Worm (Caenorhabditis elegans) whole organism, L1 larva: ENCODE results near the gene rps-2.

Experiments used
- C16A3.4 ChIP-seq: fragments of 150-350 bp; optimal IDR thresholded peaks from 2 replicates; lab custom pipeline; 2014; ENCODE audit warnings: missing biosample characterization, missing genetic modification characterization
- C34B4.2 ChIP-seq: sonication (generic microtip); optimal IDR thresholded peaks from 2 replicates; lab custom pipeline; 2017; ENCODE audit warnings: mild to moderate bottlenecking, missing genetic modification characterization, missing compliant biosample characterization
- F16B12.6 ChIP-seq: fragments of 150-350 bp; optimal IDR thresholded peaks from 2 replicates; lab custom pipeline; 2014; ENCODE audit warnings: missing biosample characterization, missing genetic modification characterization
- Y116A8C.19 ChIP-seq: sonication (generic microtip); optimal IDR thresholded peaks from 2 replicates; lab custom pipeline; 2016; ENCODE audit warnings: missing compliant biosample characterization, missing genetic modification characterization, borderline replicate concordance
- aha-1 ChIP-seq: fragments of 150-350 bp; optimal IDR thresholded peaks from 2 replicates; lab custom pipeline; 2014; ENCODE audit warnings: missing biosample characterization, missing genetic modification characterization
- ama-1 ChIP-seq: fragments of 150-350 bp; optimal IDR thresholded peaks from 2 replicates; lab custom pipeline; 2014
- ceh-63 ChIP-seq: fragments of 200-800 bp; sonication (Bioruptor generic); optimal IDR thresholded peaks from 2 replicates; lab custom pipeline; 2018; ENCODE audit warnings: mild to moderate bottlenecking, missing genetic modification characterization, missing compliant biosample characterization
- ceh-82 ChIP-seq, 3 experiments: fragments of 150-350 bp in 1 of 3; sonication (generic microtip) in 2 of 3; optimal IDR thresholded peaks; 2 replicates each; lab custom pipeline; 2014 to 2017; ENCODE audit warnings: missing biosample characterization in 3 of 3, missing genetic modification characterization in 3 of 3
- ceh-88 ChIP-seq: fragments of 200-800 bp; sonication (Bioruptor generic); IDR thresholded peaks from 2 replicates; pipeline ENCODE4 v1.3.6; 2022; ENCODE audit warnings: missing genetic modification characterization, missing compliant biosample characterization
- ceh-90 ChIP-seq: sonication (generic microtip); optimal IDR thresholded peaks from 2 replicates; lab custom pipeline; 2016; ENCODE audit warnings: missing genetic modification characterization, missing compliant biosample characterization
- dpl-1 ChIP-seq, 3 experiments: fragments of 150-350 bp in 2 of 3; sonication (generic microtip) in 1 of 3; optimal IDR thresholded peaks; 2 replicates each; lab custom pipeline; 2014 to 2017; ENCODE audit warnings: missing biosample characterization in 3 of 3, missing genetic modification characterization in 3 of 3, missing genetic modification reagents in 3 of 3
- dsc-1 ChIP-seq: sonication (generic microtip); optimal IDR thresholded peaks from 2 replicates; lab custom pipeline; 2016; ENCODE audit warnings: mild to moderate bottlenecking, missing genetic modification characterization, missing compliant biosample characterization
- efl-1 ChIP-seq, 4 experiments: fragments of 150-350 bp; optimal IDR thresholded peaks in 3 of 4; peaks in 1 of 4; 1 replicate in 1 of 4; 2 replicates in 3 of 4; lab custom pipeline; 2014; ENCODE audit warnings: missing biosample characterization in 2 of 4, missing genetic modification characterization in 2 of 4, missing genetic modification reagents in 2 of 4
- egl-13 ChIP-seq: sonication (generic microtip); optimal IDR thresholded peaks from 2 replicates; lab custom pipeline; 2016; ENCODE audit warnings: missing genotype, missing genetic modification reagents, missing genetic modification characterization, missing compliant biosample characterization
- elt-3 ChIP-seq, 6 experiments: fragments of 150-350 bp in 1 of 6; sonication (generic microtip); optimal IDR thresholded peaks; 2 replicates each; lab custom pipeline; 2017 to 2018; ENCODE audit warnings: missing biosample characterization in 6 of 6, missing genetic modification characterization in 6 of 6, inconsistent platforms in 1 of 6
- fkh-10 ChIP-seq: sonication (generic microtip); optimal IDR thresholded peaks from 2 replicates; lab custom pipeline; 2017; ENCODE audit warnings: missing biosample characterization, missing genetic modification reagents, missing genetic modification characterization
- fkh-4 ChIP-seq: sonication (generic microtip); optimal IDR thresholded peaks from 2 replicates; lab custom pipeline; 2016; ENCODE audit warnings: missing compliant biosample characterization, missing genetic modification characterization, borderline replicate concordance
- fkh-8 ChIP-seq: sonication (generic microtip); optimal IDR thresholded peaks from 2 replicates; lab custom pipeline; 2016; ENCODE audit warnings: mild to moderate bottlenecking, missing genetic modification characterization, missing compliant biosample characterization
- hlh-4 ChIP-seq: sonication (generic microtip); optimal IDR thresholded peaks from 2 replicates; lab custom pipeline; 2016; ENCODE audit warnings: mild to moderate bottlenecking, missing genetic modification characterization, missing compliant biosample characterization
- isw-1 ChIP-seq: fragments of 200-800 bp; sonication (Bioruptor generic); IDR thresholded peaks from 2 replicates; pipeline ENCODE4 v1.3.6; 2022; ENCODE audit warnings: missing genetic modification characterization, missing compliant biosample characterization
- lin-13 ChIP-seq: fragments of 150-350 bp; optimal IDR thresholded peaks from 2 replicates; lab custom pipeline; 2014; ENCODE audit warnings: missing biosample characterization, missing genetic modification reagents, missing genetic modification characterization
- lin-14 ChIP-seq: fragments of 200-800 bp; sonication (Bioruptor generic); optimal IDR thresholded peaks from 2 replicates; lab custom pipeline; 2018; ENCODE audit warnings: mild to moderate bottlenecking, missing genetic modification characterization, moderate library complexity, missing compliant biosample characterization
- lin-35 ChIP-seq, 2 experiments: fragments of 150-350 bp; optimal IDR thresholded peaks; 2 replicates each; lab custom pipeline; 2014; ENCODE audit warnings: missing biosample characterization in 2 of 2, missing genetic modification characterization in 2 of 2, missing genetic modification reagents in 2 of 2
- lir-3 ChIP-seq: sonication (generic microtip); optimal IDR thresholded peaks from 2 replicates; lab custom pipeline; 2016; ENCODE audit warnings: mild to moderate bottlenecking, missing genetic modification characterization, moderate library complexity, missing compliant biosample characterization; ENCODE audit not compliant: poor library complexity
- lsy-2 ChIP-seq, 2 experiments: fragments of 150-350 bp; optimal IDR thresholded peaks; 2 replicates each; lab custom pipeline; 2014; ENCODE audit warnings: missing biosample characterization in 2 of 2, missing genetic modification characterization in 2 of 2
- mdl-1 ChIP-seq, 2 experiments: fragments of 150-350 bp; optimal IDR thresholded peaks; 2 replicates each; lab custom pipeline; 2014 to 2017; ENCODE audit warnings: missing biosample characterization in 2 of 2, missing genetic modification characterization in 2 of 2, inconsistent platforms in 1 of 2
- mep-1 ChIP-seq: fragments of 150-350 bp; optimal IDR thresholded peaks from 2 replicates; lab custom pipeline; 2014; ENCODE audit warnings: missing biosample characterization, missing genetic modification characterization
- nhr-19 ChIP-seq: fragments of 200-800 bp; sonication (Bioruptor generic); conservative IDR thresholded peaks from 2 replicates; pipeline ENCODE4 v1.3.6; 2022; ENCODE audit warnings: missing genetic modification characterization, missing compliant biosample characterization
- nhr-20 ChIP-seq: sonication (generic microtip); optimal IDR thresholded peaks from 2 replicates; lab custom pipeline; 2016; ENCODE audit warnings: mild to moderate bottlenecking, missing genetic modification characterization, missing compliant biosample characterization
- nhr-28 ChIP-seq: fragments of 150-350 bp; optimal IDR thresholded peaks from 2 replicates; lab custom pipeline; 2014; ENCODE audit warnings: missing biosample characterization, missing genetic modification characterization
- nhr-47 ChIP-seq: sonication (generic microtip); optimal IDR thresholded peaks from 2 replicates; lab custom pipeline; 2016; ENCODE audit warnings: mild to moderate bottlenecking, missing genetic modification characterization, moderate library complexity, missing compliant biosample characterization
- nhr-71 ChIP-seq: sonication (generic microtip); optimal IDR thresholded peaks from 2 replicates; lab custom pipeline; 2016; ENCODE audit warnings: mild to moderate bottlenecking, missing genetic modification characterization, moderate library complexity, missing compliant biosample characterization
- nhr-77 ChIP-seq: fragments of 150-350 bp; optimal IDR thresholded peaks from 2 replicates; lab custom pipeline; 2014; ENCODE audit warnings: missing biosample characterization, missing genetic modification characterization
- nhr-84 ChIP-seq: sonication (generic microtip); optimal IDR thresholded peaks from 2 replicates; lab custom pipeline; 2017; ENCODE audit warnings: missing biosample characterization, missing genetic modification characterization
- pag-3 ChIP-seq: sonication (generic microtip); optimal IDR thresholded peaks from 2 replicates; lab custom pipeline; 2017; ENCODE audit warnings: missing genetic modification characterization, mild to moderate bottlenecking, missing compliant biosample characterization, antibody characterized with exemption, borderline replicate concordance; ENCODE audit not compliant: insufficient read depth
- rnt-1 ChIP-seq: sonication (generic microtip); optimal IDR thresholded peaks from 2 replicates; lab custom pipeline; 2016; ENCODE audit warnings: mild to moderate bottlenecking, missing genetic modification characterization, moderate library complexity, missing compliant biosample characterization
- snu-23 ChIP-seq: sonication (generic microtip); optimal IDR thresholded peaks from 2 replicates; lab custom pipeline; 2016; ENCODE audit warnings: missing genetic modification characterization, missing compliant biosample characterization
- swsn-7 ChIP-seq: sonication (generic microtip); optimal IDR thresholded peaks from 2 replicates; lab custom pipeline; 2016; ENCODE audit warnings: missing genetic modification characterization, missing compliant biosample characterization
- tbx-2 ChIP-seq: sonication (generic microtip); optimal IDR thresholded peaks from 2 replicates; lab custom pipeline; 2016; ENCODE audit warnings: missing genetic modification characterization, missing compliant biosample characterization
- tlp-1 ChIP-seq: fragments of 150-350 bp; optimal IDR thresholded peaks from 2 replicates; lab custom pipeline; 2014; ENCODE audit warnings: missing biosample characterization, missing genetic modification characterization
- unc-30 ChIP-seq: sonication (generic microtip); optimal IDR thresholded peaks from 2 replicates; lab custom pipeline; 2017; ENCODE audit warnings: missing biosample characterization, missing genetic modification characterization
- xbp-1 ChIP-seq: sonication (generic microtip); optimal IDR thresholded peaks from 2 replicates; lab custom pipeline; 2016; ENCODE audit warnings: missing genetic modification characterization, missing compliant biosample characterization
- zag-1 ChIP-seq: fragments of 150-350 bp; optimal IDR thresholded peaks from 2 replicates; lab custom pipeline; 2014; ENCODE audit warnings: missing biosample characterization, missing genetic modification characterization
- ztf-4 ChIP-seq: fragments of 150-350 bp; optimal IDR thresholded peaks from 2 replicates; lab custom pipeline; 2014; ENCODE audit warnings: missing biosample characterization, missing genetic modification characterization

Gene rps-2

DNA sequence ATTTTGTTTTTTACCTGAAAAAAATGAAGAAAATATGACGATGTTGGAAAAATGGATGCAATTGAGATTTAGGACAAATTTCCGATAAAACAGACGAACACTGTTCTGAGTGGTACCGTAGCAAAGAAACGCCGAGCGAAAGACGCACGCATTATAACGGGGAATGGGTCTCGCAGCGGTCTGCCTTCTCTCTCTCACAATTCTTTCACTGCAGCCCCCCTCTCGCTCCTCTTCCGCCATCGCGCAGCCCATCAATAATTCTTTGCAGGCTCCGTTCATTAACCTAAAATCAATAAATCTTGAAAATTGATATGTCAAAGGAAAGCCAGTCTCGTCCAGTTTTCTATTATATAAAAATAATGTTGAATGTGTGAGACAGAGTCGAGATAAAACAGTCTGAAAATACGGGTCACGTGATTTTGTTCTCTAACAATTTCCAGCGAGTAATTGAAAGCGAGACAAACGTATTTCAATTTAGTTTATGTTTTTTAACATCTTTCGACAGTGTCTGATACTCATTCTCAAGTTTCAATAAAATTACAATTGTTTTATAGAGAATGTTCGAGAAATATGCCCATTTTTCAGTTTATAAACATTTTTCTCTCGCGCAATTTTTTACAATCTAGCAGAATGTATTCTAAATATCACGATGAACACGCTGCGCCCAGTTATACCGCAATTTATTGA is 16.6 kb downstream of the rps-2 start:
- TF ChIP-seq mdl-1 (tag; optimal IDR thresholded peaks at IDR 0.05; lab: Kevin White, UChicago) = peak in 1 of 2 experiments; percentile 13
- no peak for TF ChIP-seq nhr-84
- TF ChIP-seq rnt-1 = no peak
- TF ChIP-seq swsn-7 (tag; lab: Kevin White, UChicago) = peak; percentile 20
- peak; percentile 34 for TF ChIP-seq nhr-47
- peak; percentile 53 for TF ChIP-seq mep-1 (tag; lab: Kevin White, UChicago)
- peak in 1 of 2 experiments; percentile 32 for TF ChIP-seq efl-1 (optimal IDR thresholded peaks at IDR 0.05; lab: Kevin White, UChicago)
- TF ChIP-seq efl-1 (GFP tag; optimal IDR thresholded peaks at IDR 0.05 in 1 of 2; lab: Kevin White, UChicago) = peak; percentile 9 to 92
- TF ChIP-seq tbx-2 (tag; lab: Kevin White, UChicago) = peak; percentile 3
- peak; percentile 49 for TF ChIP-seq lin-14 (GFP tag; lab: Kevin White, UChicago)
- TF ChIP-seq lsy-2 (tag; optimal IDR thresholded peaks at IDR 0.05; lab: Kevin White, UChicago) = peak; percentile 18 to 51
- peak; percentile 38 for TF ChIP-seq nhr-71 (tag; lab: Kevin White, UChicago)
- TF ChIP-seq lin-35 (GFP tag; optimal IDR thresholded peaks at IDR 0.05; lab: Kevin White, UChicago) = peak; percentile 3 to 23
- peak; percentile 41 for TF ChIP-seq egl-13 (tag; lab: Kevin White, UChicago)
- TF ChIP-seq C34B4.2 = no peak
- no peak for TF ChIP-seq ama-1 (lab: Kevin White, UChicago)
- TF ChIP-seq snu-23 (GFP tag; lab: Kevin White, UChicago) = peak; percentile 37

DNA sequence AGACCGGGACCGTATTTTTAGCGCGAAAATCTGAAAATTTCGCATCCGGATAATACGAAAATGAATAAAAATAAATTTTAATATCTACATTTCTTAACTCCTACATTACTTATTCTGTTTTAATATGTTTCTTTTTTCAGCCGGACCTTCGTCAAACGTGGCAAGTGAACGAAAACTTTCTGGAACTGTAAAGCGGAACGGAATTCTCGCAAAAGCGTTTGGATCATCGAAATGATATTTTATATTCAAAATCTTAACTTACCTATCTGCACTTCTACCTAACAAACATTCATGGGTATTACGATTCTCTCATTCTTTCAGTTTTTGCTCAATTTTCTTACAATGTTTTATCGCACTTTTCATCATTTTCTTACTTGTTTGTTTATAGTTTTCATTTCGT is 19.5 kb downstream of the rps-2 start:
- TF ChIP-seq efl-1 (optimal IDR thresholded peaks at IDR 0.05; lab: Kevin White, UChicago) = no peak
- TF ChIP-seq efl-1 (GFP tag; optimal IDR thresholded peaks at IDR 0.05 in 1 of 2; lab: Kevin White, UChicago) = peak in 1 of 2 experiments; percentile 91
- no peak for TF ChIP-seq lir-3

DNA sequence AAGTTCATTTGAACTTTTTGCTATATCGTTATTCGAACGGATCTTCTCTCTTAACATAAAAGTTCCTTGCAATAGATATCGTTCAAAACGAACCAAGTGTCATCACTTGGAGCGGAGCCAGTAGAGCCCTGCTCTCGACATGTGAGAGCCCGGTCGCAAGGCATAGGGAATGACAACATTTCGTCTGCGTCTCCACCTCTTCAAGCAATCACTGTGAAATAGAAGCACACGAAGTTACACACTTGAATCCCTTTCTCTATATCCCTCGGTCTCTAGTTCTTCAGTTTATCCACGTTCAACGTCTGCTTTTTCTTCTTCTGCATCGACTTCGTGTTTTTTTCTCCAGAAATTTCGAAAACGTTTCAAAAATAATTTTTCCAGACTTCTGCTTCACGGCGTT is 22.8 kb downstream of the rps-2 start, which contains the start of gene C49H3.6:
C49H3.6 (plus strand) TSS at position 380 of the 400 bp plus-strand sequence.
- TF ChIP-seq mep-1 (tag; lab: Kevin White, UChicago) (peak; percentile 38), hlh-4 (tag; lab: Kevin White, UChicago) (no peak), elt-3 (tag; optimal IDR thresholded peaks at IDR 0.05; lab: Kevin White, UChicago) (no peak), zag-1 (tag; lab: Kevin White, UChicago) (no peak), lin-35 (GFP tag; optimal IDR thresholded peaks at IDR 0.05; lab: Kevin White, UChicago) (peak in 1 of 2 experiments; percentile 29), ztf-4 (tag; lab: Kevin White, UChicago) (peak; percentile 5), tlp-1 (no peak), ceh-88 (GFP tag; lab: Robert Waterston, UW) (0 out of 2 replicates have a peak, but pooled peaks have one; percentile 24), lir-3 (peak; percentile 3), ceh-63 (no peak), nhr-20 (peak; percentile 17), efl-1 (optimal IDR thresholded peaks at IDR 0.05; lab: Kevin White, UChicago) (peak; percentile 24 to 26), efl-1 (GFP tag; optimal IDR thresholded peaks at IDR 0.05 in 1 of 2; lab: Kevin White, UChicago) (no peak), xbp-1 (tag; lab: Kevin White, UChicago) (peak; percentile 5), dsc-1 (peak; percentile 23), lin-14 (GFP tag; lab: Kevin White, UChicago) (peak; percentile 79), tbx-2 (tag; lab: Kevin White, UChicago) (peak; percentile 6), nhr-77 (tag; lab: Kevin White, UChicago) (no peak), lsy-2 (tag; optimal IDR thresholded peaks at IDR 0.05; lab: Kevin White, UChicago) (peak in 1 of 2 experiments; percentile 72), aha-1 (tag; lab: Kevin White, UChicago) (no peak), nhr-28 (tag; lab: Kevin White, UChicago) (no peak), fkh-4 (no peak), F16B12.6 (tag; lab: Kevin White, UChicago) (peak; percentile 13), ceh-82 (tag; optimal IDR thresholded peaks at IDR 0.05; lab: Kevin White, UChicago) (peak in 1 of 3 experiments; percentile 39), fkh-10 (peak; percentile 2), Y116A8C.19 (tag; lab: Kevin White, UChicago) (no peak), nhr-19 (GFP tag; lab: Robert Waterston, UW) (no peak), ama-1 (lab: Kevin White, UChicago) (no peak), dpl-1 (GFP tag; optimal IDR thresholded peaks at IDR 0.05; lab: Kevin White, UChicago) (peak in 1 of 3 experiments; percentile 18), nhr-84 (no peak), isw-1 (GFP tag; lab: Robert Waterston, UW) (peak; percentile 18; the same call in 1 of the 2 replicates), pag-3 (no peak), snu-23 (GFP tag; lab: Kevin White, UChicago) (peak; percentile 47), lin-13 (GFP tag; lab: Kevin White, UChicago) (no peak), fkh-8 (tag; lab: Kevin White, UChicago) (peak; percentile 43), ceh-90 (tag; lab: Kevin White, UChicago) (no peak), swsn-7 (tag; lab: Kevin White, UChicago) (peak; percentile 40), C16A3.4 (no peak), unc-30 (tag; lab: Kevin White, UChicago) (no peak), rnt-1 (peak; percentile 42)
